Fruit fly (Drosophila melanogaster) whole organism: Measurements from ENCODE around the gene CG4766.

Experiments used
- CG8478 ChIP-seq: fragments of >200 bp; optimal IDR thresholded peaks from 2 replicates; lab custom pipeline; 2018; ENCODE audit warnings: inconsistent platforms
- Dll ChIP-seq: fragments of >200 bp; optimal IDR thresholded peaks from 2 replicates; lab custom pipeline; 2017
- EcR ChIP-seq, 2 experiments: fragments of >200 bp; optimal IDR thresholded peaks; 2 replicates each; lab custom pipeline; 2017; ENCODE audit warnings: missing biosample characterization in 2 of 2, missing genetic modification characterization in 2 of 2, missing genetic modification reagents in 2 of 2
- pan ChIP-seq: fragments of >200 bp; optimal IDR thresholded peaks from 2 replicates; lab custom pipeline; 2017
- psq ChIP-seq: fragments of >200 bp; optimal IDR thresholded peaks from 2 replicates; lab custom pipeline; 2017
- usp ChIP-seq: fragments of >200 bp; optimal IDR thresholded peaks from 2 replicates; lab custom pipeline; 2017; ENCODE audit warnings: missing biosample characterization, missing genetic modification characterization, mixed read lengths

CG4766 gene

dm6 chrX:5969860-5970665 is 30.5 kb downstream of the CG4766 start:
- no peak for TF ChIP-seq Dll (lab: Kevin White, UChicago)
- no peak for TF ChIP-seq CG8478 (lab: Kevin White, UChicago)
- TF ChIP-seq EcR (GFP tag; optimal IDR thresholded peaks at IDR 0.05; lab: Kevin White, UChicago) = no peak
- TF ChIP-seq usp (GFP tag; lab: Kevin White, UChicago) = no peak
- TF ChIP-seq pan = no peak
- TF ChIP-seq psq (lab: Kevin White, UChicago) = no peak

dm6 chrX:5968094-5968723 is 32.4 kb downstream of the CG4766 start:
- TF ChIP-seq Dll (lab: Kevin White, UChicago) = no peak

dm6 chrX:5965517-5966397 is 34.8 kb downstream of the CG4766 start, which contains the start of gene Grip:
Gene Grip (plus strand): TSS chrX:5966279.
- TF ChIP-seq pan (no peak), EcR (GFP tag; optimal IDR thresholded peaks at IDR 0.05; lab: Kevin White, UChicago) (no peak), Dll (lab: Kevin White, UChicago) (no peak), psq (lab: Kevin White, UChicago) (no peak), CG8478 (lab: Kevin White, UChicago) (no peak), usp (GFP tag; lab: Kevin White, UChicago) (no peak)

dm6 chrX:5964169-5964686 is 36.4 kb downstream of the CG4766 start:
- TF ChIP-seq Dll (lab: Kevin White, UChicago) = no peak
- no peak for TF ChIP-seq CG8478 (lab: Kevin White, UChicago)
- no peak for TF ChIP-seq usp (GFP tag; lab: Kevin White, UChicago)
- no peak for TF ChIP-seq EcR (GFP tag; optimal IDR thresholded peaks at IDR 0.05; lab: Kevin White, UChicago)
- no peak for TF ChIP-seq pan
- no peak for TF ChIP-seq psq (lab: Kevin White, UChicago)

dm6 chrX:5956646-5957441 is 43.8 kb downstream of the CG4766 start:
- TF ChIP-seq usp (GFP tag; lab: Kevin White, UChicago) (no peak), psq (lab: Kevin White, UChicago) (no peak), EcR (GFP tag; optimal IDR thresholded peaks at IDR 0.05; lab: Kevin White, UChicago) (no peak), CG8478 (lab: Kevin White, UChicago) (no peak), pan (no peak), Dll (lab: Kevin White, UChicago) (no peak)

- TF ChIP-seq psq (lab: Kevin White, UChicago) (no peak), CG8478 (lab: Kevin White, UChicago) (no peak), EcR (GFP tag; optimal IDR thresholded peaks at IDR 0.05; lab: Kevin White, UChicago) (no peak), Dll (lab: Kevin White, UChicago) (no peak), pan (no peak), usp (GFP tag; lab: Kevin White, UChicago) (no peak)
Measured at dm6 chrX:5955207-5955679, 45.4 kb downstream of the CG4766 start, which contains the start of gene CG6067. Gene CG6067 (plus strand): TSS chrX:5955629.

- TF ChIP-seq usp (GFP tag; lab: Kevin White, UChicago) = no peak
- no peak for TF ChIP-seq CG8478 (lab: Kevin White, UChicago)
- TF ChIP-seq Dll (lab: Kevin White, UChicago) = no peak
- TF ChIP-seq EcR (GFP tag; optimal IDR thresholded peaks at IDR 0.05; lab: Kevin White, UChicago) = no peak
- no peak for TF ChIP-seq psq (lab: Kevin White, UChicago)
- no peak for TF ChIP-seq pan
Measured at dm6 chrX:5952265-5952664, 48.3 kb downstream of the CG4766 start, which contains the start of gene CG6048. Gene CG6048 (plus strand): TSS chrX:5952565.

dm6 chrX:5949951-5950350 is 50.6 kb downstream of the CG4766 start, which contains the start of gene CG32755:
Gene CG32755 (plus strand): TSS chrX:5950251.
- TF ChIP-seq CG8478 (lab: Kevin White, UChicago) = no peak
- no peak for TF ChIP-seq EcR (GFP tag; optimal IDR thresholded peaks at IDR 0.05; lab: Kevin White, UChicago)
- no peak for TF ChIP-seq psq (lab: Kevin White, UChicago)

dm6 chrX:5947870-5948498 is 52.6 kb downstream of the CG4766 start, which contains the start of gene CG6041:
Gene CG6041 (plus strand): TSS chrX:5948160.
- TF ChIP-seq usp (GFP tag; lab: Kevin White, UChicago) = no peak
- TF ChIP-seq EcR (GFP tag; optimal IDR thresholded peaks at IDR 0.05; lab: Kevin White, UChicago) = no peak
- no peak for TF ChIP-seq psq (lab: Kevin White, UChicago)
- TF ChIP-seq pan = no peak
- TF ChIP-seq Dll (lab: Kevin White, UChicago) = no peak
- no peak for TF ChIP-seq CG8478 (lab: Kevin White, UChicago)
